Worm (Caenorhabditis elegans) whole organism, early embryonic: ENCODE results near the gene F26D2.13.

Source experiments
- ama-1 ChIP-seq: fragments of 150-350 bp; optimal IDR thresholded peaks from 2 replicates; lab custom pipeline; 2014
- flt-1 ChIP-seq: fragments of 200-800 bp; sonication (Bioruptor generic); IDR thresholded peaks from 2 replicates; pipeline ENCODE4 v1.3.6; 2022; ENCODE audit warnings: missing genetic modification characterization, missing compliant biosample characterization
- hmbx-1 ChIP-seq: sonication (generic microtip); optimal IDR thresholded peaks from 2 replicates; lab custom pipeline; 2016; ENCODE audit warnings: mild to moderate bottlenecking, missing genetic modification characterization, missing compliant biosample characterization
- hmg-4 ChIP-seq: fragments of 200-800 bp; sonication (Bioruptor generic); optimal IDR thresholded peaks from 2 replicates; lab custom pipeline; 2018; ENCODE audit warnings: mild to moderate bottlenecking, missing genetic modification characterization, missing compliant biosample characterization
- sea-1 ChIP-seq: fragments of 200-800 bp; sonication (Bioruptor generic); conservative IDR thresholded peaks from 2 replicates; pipeline ENCODE4 v1.3.6; 2022; ENCODE audit warnings: missing genetic modification characterization, missing compliant biosample characterization
- tra-4 ChIP-seq: sonication (generic microtip); optimal IDR thresholded peaks from 2 replicates; lab custom pipeline; 2017; ENCODE audit warnings: missing genetic modification characterization, missing compliant biosample characterization

ce11 chrV:16467840-16468239, 32.4 kb upstream of the F26D2.13 start, which contains the start of gene sru-44:
- TF ChIP-seq ama-1 (no peak), hmg-4 (no peak), hmbx-1 (tag; lab: Kevin White, UChicago) (no peak), sea-1 (GFP tag; lab: Robert Waterston, UW) (no peak), flt-1 (GFP tag; lab: Robert Waterston, UW) (no peak), tra-4 (tag; lab: Kevin White, UChicago) (no peak)
